Fruit fly (Drosophila melanogaster) whole organism, adult: ENCODE data around the gene RhoGAP15B.

Source experiments
- CG12768 ChIP-seq: fragments of 200-800 bp; sonication (Bioruptor generic); optimal IDR thresholded peaks from 2 replicates; lab custom pipeline; 2017; ENCODE audit warnings: missing biosample characterization, missing genetic modification characterization, mild to moderate bottlenecking, moderate library complexity, missing genetic modification reagents
- CG1620 ChIP-seq: fragments of 200-800 bp; sonication (Bioruptor generic); optimal IDR thresholded peaks from 2 replicates; lab custom pipeline; 2016; ENCODE audit warnings: missing biosample characterization, missing genetic modification characterization
- CG33017 ChIP-seq: fragments of 200-800 bp; sonication (Bioruptor generic); optimal IDR thresholded peaks from 2 replicates; lab custom pipeline; 2018; ENCODE audit warnings: missing biosample characterization, mild to moderate bottlenecking, missing genetic modification characterization, moderate library complexity
- CG5204 ChIP-seq: fragments of 200-800 bp; sonication (Bioruptor generic); optimal IDR thresholded peaks from 2 replicates; lab custom pipeline; 2016; ENCODE audit warnings: missing biosample characterization, missing genetic modification characterization
- CG7045 ChIP-seq: fragments of 200-800 bp; sonication (Bioruptor generic); optimal IDR thresholded peaks from 2 replicates; lab custom pipeline; 2017; ENCODE audit warnings: missing biosample characterization, mild to moderate bottlenecking, missing genetic modification characterization
- CG7101 ChIP-seq: fragments of 200-800 bp; sonication (Bioruptor generic); optimal IDR thresholded peaks from 2 replicates; lab custom pipeline; 2018; ENCODE audit warnings: missing biosample characterization, mild to moderate bottlenecking, missing genetic modification characterization, moderate library complexity
- Crg-1 ChIP-seq: fragments of 200-800 bp; sonication (Bioruptor generic); optimal IDR thresholded peaks from 2 replicates; lab custom pipeline; 2016; ENCODE audit warnings: missing biosample characterization, missing genetic modification characterization
- Mnt ChIP-seq: fragments of 200-800 bp; sonication (Bioruptor generic); optimal IDR thresholded peaks from 2 replicates; lab custom pipeline; 2016; ENCODE audit warnings: missing biosample characterization, mild to moderate bottlenecking, missing genetic modification characterization
- bab1 ChIP-seq: fragments of 200-800 bp; sonication (Bioruptor generic); optimal IDR thresholded peaks from 3 replicates; lab custom pipeline; 2019; ENCODE audit warnings: missing biosample characterization, mild to moderate bottlenecking, missing genetic modification characterization, moderate library complexity
- cnc ChIP-seq, 2 experiments: fragments of >200 bp; optimal IDR thresholded peaks; 2 replicates each; lab custom pipeline; 2017
- ovo ChIP-seq: fragments of 200-800 bp; sonication (Bioruptor generic); optimal IDR thresholded peaks from 2 replicates; lab custom pipeline; 2016; ENCODE audit warnings: missing biosample characterization, missing genetic modification characterization
- tj ChIP-seq: fragments of 200-800 bp; sonication (Bioruptor generic); optimal IDR thresholded peaks from 3 replicates; lab custom pipeline; 2017; ENCODE audit warnings: missing biosample characterization, mild to moderate bottlenecking, missing genetic modification characterization, moderate library complexity

DNA sequence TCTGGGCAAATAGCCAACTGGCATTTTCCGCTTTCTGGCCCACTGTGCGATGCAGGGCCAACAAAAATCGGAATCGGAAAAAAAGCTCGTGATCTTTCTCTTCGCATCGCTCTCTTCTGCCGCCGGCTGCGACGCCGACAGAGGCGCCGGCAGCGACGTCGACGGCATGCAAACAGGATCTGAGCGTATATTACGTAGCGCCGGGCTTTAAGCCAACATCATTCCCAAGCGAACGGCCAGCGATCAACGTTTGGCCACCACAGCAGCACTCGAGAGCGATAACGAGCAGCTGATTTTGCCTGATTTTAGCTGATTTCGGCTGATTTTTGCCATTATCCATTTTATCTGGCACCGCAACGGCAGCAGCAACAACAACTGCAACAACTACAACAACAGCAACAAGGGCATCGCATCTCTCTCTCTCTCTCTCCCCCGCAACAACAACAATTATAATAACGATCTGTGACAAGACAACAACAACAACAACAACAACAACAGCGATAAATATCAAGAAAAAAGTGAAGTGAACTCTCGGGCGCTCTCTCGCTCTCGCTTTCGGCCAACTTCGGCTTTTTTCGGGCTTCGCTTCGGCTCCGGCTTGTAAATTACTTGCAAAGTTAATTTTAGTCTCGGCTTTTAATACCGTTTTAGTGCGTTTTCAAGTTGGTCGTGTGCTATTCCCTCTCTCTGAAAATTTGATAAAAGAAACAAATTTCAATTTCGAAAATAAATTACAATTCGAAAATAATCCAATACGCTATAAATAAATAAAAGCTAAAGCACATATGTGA is 29.9 kb upstream of the RhoGAP15B start, which contains the start of gene CG4928:
- no peak for TF ChIP-seq Crg-1
- TF ChIP-seq CG5204 (GFP tag; lab: Kevin White, UChicago), result no peak
- no peak for TF ChIP-seq CG12768
- TF ChIP-seq CG33017, result no peak
- TF ChIP-seq tj (GFP tag; lab: Kevin White, UChicago), result peak; percentile 35
- peak; percentile 9 for TF ChIP-seq ovo (GFP tag; lab: Kevin White, UChicago)
- no peak for TF ChIP-seq CG7045
- no peak for TF ChIP-seq CG1620
- no peak for TF ChIP-seq bab1 (GFP tag; lab: Kevin White, UChicago)
- TF ChIP-seq Mnt (GFP tag; lab: Kevin White, UChicago), result no peak
- TF ChIP-seq CG7101 (tag; lab: Kevin White, UChicago), result no peak
- no peak for TF ChIP-seq cnc (optimal IDR thresholded peaks at IDR 0.05; lab: Kevin White, UChicago)
